Worm (Caenorhabditis elegans) whole organism, midembryonic: ENCODE measurements around the gene ZK355.3.

ENCODE experiments used
- flt-1 ChIP-seq: fragments of 200-800 bp; sonication (Bioruptor generic); IDR thresholded peaks from 2 replicates; pipeline ENCODE4 v1.3.6; 2022; ENCODE audit warnings: missing genetic modification characterization, missing compliant biosample characterization
- klf-2 ChIP-seq: fragments of 200-800 bp; sonication (Bioruptor generic); conservative IDR thresholded peaks from 2 replicates; pipeline ENCODE4 v1.3.6; 2022; ENCODE audit warnings: missing genetic modification reagents, missing genetic modification characterization, missing compliant biosample characterization

- TF ChIP-seq flt-1 (GFP tag; lab: Robert Waterston, UW) (no peak), klf-2 (GFP tag; lab: Robert Waterston, UW) (no peak)
Observed at ce11 chrII:2922359-2922758, 5.1 kb downstream of the ZK355.3 start.
